Worm (Caenorhabditis elegans): ENCODE results near the gene F26D11.2.

The F26D11.2 gene

DNA sequence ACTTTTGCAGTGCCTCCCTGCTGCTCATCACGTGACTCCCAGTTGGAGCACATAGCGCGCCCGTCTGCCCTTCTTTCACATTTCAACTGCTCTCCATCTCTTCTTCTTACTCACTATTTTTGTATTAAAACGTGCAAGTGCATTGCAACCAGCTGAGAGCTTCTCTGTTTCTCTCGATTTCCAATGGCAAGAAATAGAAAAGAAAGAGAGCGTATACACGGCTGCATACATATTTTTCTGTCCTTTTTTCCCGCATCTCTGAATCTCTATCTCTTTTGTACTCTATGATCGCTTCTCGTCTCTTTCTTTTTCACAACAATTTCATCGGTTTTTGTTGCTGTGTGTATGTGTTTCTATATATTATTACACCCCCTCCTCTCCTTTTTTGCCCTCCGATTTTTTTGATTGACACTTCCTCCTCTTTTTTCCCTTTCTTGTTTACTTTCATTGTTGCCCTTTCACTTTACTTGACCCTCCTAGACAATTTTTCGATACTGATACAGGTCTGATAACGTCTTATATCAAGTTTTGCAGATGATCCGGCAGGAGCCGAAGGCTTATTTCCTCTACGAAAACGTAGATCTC lies 42.0 kb downstream of the F26D11.2 start, which contains the start of gene Y97E10AR.1 (continued):
- TF ChIP-seq F23B12.7 (tag; optimal IDR thresholded peaks at IDR 0.05; ENCODE audit: insufficient read depth) (peak; percentile 42), him-1 (tag; optimal IDR thresholded peaks at IDR 0.05) (no peak), sptf-2 (GFP tag; optimal IDR thresholded peaks at IDR 0.05) (no peak), snpc-4 (GFP tag; optimal IDR thresholded peaks at IDR 0.05) (no peak), snpc-4 (tag; optimal IDR thresholded peaks at IDR 0.05) (peak; percentile 29 to 51 (median 40)), hlh-12 (tag; optimal IDR thresholded peaks at IDR 0.05) (no peak), ZK185.1 (tag; optimal IDR thresholded peaks at IDR 0.05; ENCODE audit: poor library complexity, severe bottlenecking) (peak; percentile 26), sdz-38 (tag; optimal IDR thresholded peaks at IDR 0.05) (no peak), nhr-90 (tag; optimal IDR thresholded peaks at IDR 0.05) (peak; percentile 58), ztf-18 (tag; optimal IDR thresholded peaks at IDR 0.05) (peak; percentile 49), F37B4.10 (GFP tag; IDR thresholded peaks at IDR 0.05) (no peak), Y95B8A.8 (GFP tag; IDR thresholded peaks at IDR 0.05) (no peak), snpc-1.1 (tag; optimal IDR thresholded peaks at IDR 0.05; ENCODE audit: insufficient read depth) (no peak), ztf-6 (GFP tag; IDR thresholded peaks at IDR 0.05) (no peak), let-526 (GFP tag; IDR thresholded peaks at IDR 0.05) (0 out of 2 replicates have a peak, but pooled peaks have one; percentile 12), nhr-179 (tag; optimal IDR thresholded peaks at IDR 0.05) (no peak), K12H6.12 (tag; optimal IDR thresholded peaks at IDR 0.05) (peak; percentile 81), hmg-1.2 (GFP tag; IDR thresholded peaks at IDR 0.05) (peak; percentile 77), mxl-1 (tag; optimal IDR thresholded peaks at IDR 0.05) (no peak), madf-3 (GFP tag; IDR thresholded peaks at IDR 0.05) (0 out of 2 replicates have a peak, but pooled peaks have one; percentile 30), bed-2 (GFP tag; IDR thresholded peaks at IDR 0.05) (no peak), lin-26 (GFP tag; IDR thresholded peaks at IDR 0.05) (no peak), F22D6.2 (tag; optimal IDR thresholded peaks at IDR 0.05) (no peak), unc-62 (GFP tag; optimal IDR thresholded peaks at IDR 0.05) (peak; percentile 78), B0019.2 (GFP tag; conservative IDR thresholded peaks at IDR 0.05) (no peak), nhr-27 (tag; optimal IDR thresholded peaks at IDR 0.05) (no peak), rec-8 (tag; optimal IDR thresholded peaks at IDR 0.05) (no peak), lin-35 (GFP tag; optimal IDR thresholded peaks at IDR 0.05) (peak in 1 of 3 experiments; percentile 80), rcor-1 (GFP tag; IDR thresholded peaks at IDR 0.05) (0 out of 2 replicates have a peak, but pooled peaks have one; percentile 21), nfya-2 (GFP tag; IDR thresholded peaks at IDR 0.05) (no peak), mel-28 (tag; optimal IDR thresholded peaks at IDR 0.05; ENCODE audit: borderline replicate concordance) (no peak), madf-10 (tag; optimal IDR thresholded peaks at IDR 0.05) (peak; percentile 29), nfyb-1 (GFP tag; IDR thresholded peaks at IDR 0.05) (peak; percentile 49; the same call in 1 of the 2 replicates), B0035.1 (tag; optimal IDR thresholded peaks at IDR 0.05) (no peak), F57C9.4 (tag; optimal IDR thresholded peaks at IDR 0.05) (no peak), atf-7 (tag; optimal IDR thresholded peaks at IDR 0.05) (peak; percentile 85), attf-5 (GFP tag; optimal IDR thresholded peaks at IDR 0.05) (peak; percentile 85), Y56A3A.18 (GFP tag; IDR thresholded peaks at IDR 0.05) (0 out of 2 replicates have a peak, but pooled peaks have one; percentile 68), let-607 (tag; optimal IDR thresholded peaks at IDR 0.05) (peak; percentile 62 to 68), unc-130 (GFP tag; optimal IDR thresholded peaks at IDR 0.05) (no peak)

All from whole organism, young adult.